Fruit fly (Drosophila melanogaster) Kc167 (cell line): ENCODE data around the gene CG13720.

ENCODE experiments used
- Myc ChIP-seq: fragments of >200 bp; optimal IDR thresholded peaks from 2 replicates; lab custom pipeline; 2017; ENCODE audit warnings: missing external identifiers
- insv ChIP-seq: fragments of >200 bp; optimal IDR thresholded peaks from 3 replicates; lab custom pipeline; 2018; ENCODE audit warnings: missing external identifiers
- psq ChIP-seq: fragments of >200 bp; optimal IDR thresholded peaks from 2 replicates; lab custom pipeline; 2017; ENCODE audit warnings: missing external identifiers
- ttk ChIP-seq: sonication (Bioruptor generic); optimal IDR thresholded peaks from 2 replicates; lab custom pipeline; 2017; ENCODE audit warnings: missing external identifiers

DNA sequence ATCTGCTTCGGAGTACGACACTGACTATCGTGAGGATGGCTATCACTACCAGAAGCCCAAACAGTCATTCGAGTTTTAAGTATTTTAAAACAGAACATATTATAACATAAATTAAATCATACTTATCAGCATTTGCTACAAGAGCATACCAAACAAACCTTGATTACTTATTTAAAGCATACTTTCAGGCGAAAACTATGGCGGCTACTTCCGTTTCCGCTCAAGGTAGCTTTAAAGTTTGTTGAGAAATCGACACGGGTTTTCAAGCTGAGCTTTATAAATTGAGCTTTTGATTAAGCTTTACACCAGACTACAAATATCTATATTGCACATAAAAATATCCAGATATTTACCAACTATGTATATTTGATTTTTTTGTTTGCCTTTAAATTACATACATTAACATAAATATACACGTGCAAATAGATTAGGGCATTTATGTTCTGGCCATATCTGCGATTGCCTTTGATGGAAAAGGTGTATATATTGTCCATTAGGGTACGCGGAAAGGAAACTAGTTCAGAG is 25.3 kb downstream of the CG13720 start:
- TF ChIP-seq Myc (lab: Kevin White, UChicago) (no peak), insv (lab: Kevin White, UChicago) (no peak), psq (lab: Kevin White, UChicago) (no peak), ttk (lab: Kevin White, UChicago) (no peak)
